Worm (Caenorhabditis elegans) whole organism, L4/young adult: ENCODE measurements around the gene chin-1.

Experiments used
- dao-5 ChIP-seq: sonication (generic microtip); optimal IDR thresholded peaks from 2 replicates; lab custom pipeline; 2016; ENCODE audit warnings: missing genotype, missing genetic modification characterization, moderate library complexity, missing compliant biosample characterization
- him-1 ChIP-seq: sonication (generic microtip); optimal IDR thresholded peaks from 2 replicates; lab custom pipeline; 2016; ENCODE audit warnings: missing genotype, missing genetic modification reagents, missing genetic modification characterization, missing compliant biosample characterization

DNA sequence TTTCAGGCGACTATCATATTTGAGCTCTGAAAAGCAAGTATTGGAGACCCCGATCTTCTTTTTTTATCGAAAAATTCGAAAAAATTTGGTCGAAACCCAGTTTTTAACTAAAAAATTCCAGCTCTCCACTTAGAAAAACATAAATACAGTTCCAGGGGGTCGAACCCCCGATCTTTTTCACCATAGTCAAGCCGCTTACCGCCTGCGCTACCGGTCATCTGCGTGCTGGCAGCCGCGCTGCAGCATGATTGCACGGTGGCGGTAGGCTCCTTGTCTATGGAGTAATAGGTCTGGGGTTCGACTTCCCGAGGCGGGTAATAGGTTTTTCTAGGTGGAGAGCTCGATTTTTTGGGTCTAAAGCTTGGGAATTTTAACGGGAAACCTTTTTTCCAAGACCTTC is 27.2 kb downstream of the chin-1 start, which contains the start of gene clc-24:
- TF ChIP-seq him-1 (tag; lab: Kevin White, UChicago) (no peak), dao-5 (tag; lab: Kevin White, UChicago) (no peak)
